Worm (Caenorhabditis elegans) whole organism, L3 larva: ENCODE measurements around the gene Y49F6B.20.
"Not testable (repeated sequence)": the region's sequence is repeated elsewhere in the genome, so short reads cannot be mapped to it uniquely, and the experiment has no call there.

Experiments
- R02D3.7 ChIP-seq: fragments of 150-350 bp; optimal IDR thresholded peaks from 2 replicates; lab custom pipeline; 2014; ENCODE audit warnings: missing biosample characterization, missing genetic modification characterization
- ZK546.5 ChIP-seq: sonication (generic microtip); optimal IDR thresholded peaks from 2 replicates; lab custom pipeline; 2017; ENCODE audit warnings: missing biosample characterization, missing genetic modification characterization
- aly-2 ChIP-seq: fragments of 150-350 bp; optimal IDR thresholded peaks from 2 replicates; lab custom pipeline; 2014; ENCODE audit warnings: missing biosample characterization, missing genetic modification characterization
- ama-1 ChIP-seq: fragments of 150-350 bp; optimal IDR thresholded peaks from 2 replicates; lab custom pipeline; 2018
- ceh-16 ChIP-seq: sonication (generic microtip); optimal IDR thresholded peaks from 2 replicates; lab custom pipeline; 2017; ENCODE audit warnings: missing biosample characterization, missing genetic modification characterization
- ceh-28 ChIP-seq: fragments of 150-350 bp; optimal IDR thresholded peaks from 2 replicates; lab custom pipeline; 2014; ENCODE audit warnings: missing biosample characterization, missing genetic modification reagents, missing genetic modification characterization
- daf-12 ChIP-seq: fragments of 150-350 bp; optimal IDR thresholded peaks from 2 replicates; lab custom pipeline; 2014; ENCODE audit warnings: missing biosample characterization, missing genetic modification reagents, missing genetic modification characterization
- egl-5 ChIP-seq: fragments of 150-350 bp; optimal IDR thresholded peaks from 2 replicates; lab custom pipeline; 2017; ENCODE audit warnings: missing biosample characterization, missing genetic modification reagents, missing genetic modification characterization, inconsistent platforms
- elt-1 ChIP-seq: fragments of 150-350 bp; optimal IDR thresholded peaks from 2 replicates; lab custom pipeline; 2014; ENCODE audit warnings: missing biosample characterization, missing genetic modification characterization
- elt-2 ChIP-seq: sonication (generic microtip); optimal IDR thresholded peaks from 2 replicates; lab custom pipeline; 2016; ENCODE audit warnings: missing genetic modification reagents, mild to moderate bottlenecking, missing genetic modification characterization, missing compliant biosample characterization
- elt-3 ChIP-seq, 3 experiments: fragments of 150-350 bp in 1 of 3; sonication (generic microtip) in 2 of 3; optimal IDR thresholded peaks; 2 replicates in 2 of 3; 4 replicates in 1 of 3; lab custom pipeline; 2014 to 2017; ENCODE audit warnings: missing biosample characterization in 3 of 3, missing genetic modification characterization in 3 of 3
- eor-1 ChIP-seq, 2 experiments: fragments of 150-350 bp; optimal IDR thresholded peaks; 2 replicates each; lab custom pipeline; 2014 to 2018; ENCODE audit warnings: missing biosample characterization in 2 of 2, missing genetic modification characterization in 2 of 2
- fkh-10 ChIP-seq: sonication (generic microtip); optimal IDR thresholded peaks from 2 replicates; lab custom pipeline; 2017; ENCODE audit warnings: missing biosample characterization, missing genetic modification reagents, missing genetic modification characterization
- fkh-2 ChIP-seq: fragments of 150-350 bp; optimal IDR thresholded peaks from 2 replicates; lab custom pipeline; 2014; ENCODE audit warnings: missing biosample characterization, missing genetic modification reagents, missing genetic modification characterization
- hmg-11 ChIP-seq: sonication (generic microtip); optimal IDR thresholded peaks from 2 replicates; lab custom pipeline; 2016; ENCODE audit warnings: missing genetic modification characterization, missing compliant biosample characterization
- jun-1 ChIP-seq: fragments of 150-350 bp; optimal IDR thresholded peaks from 2 replicates; lab custom pipeline; 2014; ENCODE audit warnings: missing biosample characterization, missing genetic modification reagents, missing genetic modification characterization
- lin-15B ChIP-seq: fragments of 150-350 bp; optimal IDR thresholded peaks from 2 replicates; lab custom pipeline; 2014; ENCODE audit warnings: missing biosample characterization, missing genetic modification characterization
- lin-39 ChIP-seq: fragments of 150-350 bp; optimal IDR thresholded peaks from 2 replicates; lab custom pipeline; 2018; ENCODE audit warnings: missing biosample characterization, missing genetic modification reagents, missing genetic modification characterization
- nfya-1 ChIP-seq: sonication (generic microtip); optimal IDR thresholded peaks from 2 replicates; lab custom pipeline; 2017; ENCODE audit warnings: missing genetic modification characterization, mild to moderate bottlenecking, missing compliant biosample characterization, antibody characterized with exemption, moderate library complexity; ENCODE audit not compliant: insufficient read depth
- nhr-11 ChIP-seq: fragments of 150-350 bp; optimal IDR thresholded peaks from 2 replicates; lab custom pipeline; 2014; ENCODE audit warnings: missing biosample characterization, missing genetic modification characterization
- nhr-23 ChIP-seq: fragments of 150-350 bp; optimal IDR thresholded peaks from 2 replicates; lab custom pipeline; 2014; ENCODE audit warnings: missing biosample characterization, missing genetic modification reagents, missing genetic modification characterization
- nhr-237 ChIP-seq: fragments of 150-350 bp; optimal IDR thresholded peaks from 2 replicates; lab custom pipeline; 2014; ENCODE audit warnings: missing biosample characterization, missing genetic modification characterization
- nhr-28 ChIP-seq: fragments of 150-350 bp; optimal IDR thresholded peaks from 2 replicates; lab custom pipeline; 2014; ENCODE audit warnings: missing biosample characterization, missing genetic modification characterization
- nhr-43 ChIP-seq: sonication (generic microtip); optimal IDR thresholded peaks from 2 replicates; lab custom pipeline; 2016; ENCODE audit warnings: mild to moderate bottlenecking, missing genetic modification characterization, missing compliant biosample characterization; ENCODE audit not compliant: poor library complexity, severe bottlenecking
- nhr-67 ChIP-seq: fragments of 150-350 bp; optimal IDR thresholded peaks from 2 replicates; lab custom pipeline; 2014; ENCODE audit warnings: missing biosample characterization, missing genetic modification characterization
- nhr-77 ChIP-seq: fragments of 150-350 bp; optimal IDR thresholded peaks from 2 replicates; lab custom pipeline; 2014; ENCODE audit warnings: missing biosample characterization, missing genetic modification characterization
- pha-4 ChIP-seq: fragments of 150-350 bp; optimal IDR thresholded peaks from 2 replicates; lab custom pipeline; 2014; ENCODE audit warnings: missing biosample characterization, missing genetic modification reagents, missing genetic modification characterization
- skn-1 ChIP-seq: fragments of 150-350 bp; optimal IDR thresholded peaks from 2 replicates; lab custom pipeline; 2014; ENCODE audit warnings: missing biosample characterization, missing genetic modification characterization
- unc-39 ChIP-seq: sonication (generic microtip); optimal IDR thresholded peaks from 4 replicates; lab custom pipeline; 2017; ENCODE audit warnings: missing biosample characterization, missing genetic modification characterization
- unc-62 ChIP-seq: fragments of 150-350 bp; sonication (generic microtip); optimal IDR thresholded peaks from 4 replicates; lab custom pipeline; 2014; ENCODE audit warnings: missing biosample characterization, missing genetic modification reagents, missing genetic modification characterization
- zag-1 ChIP-seq: fragments of 150-350 bp; optimal IDR thresholded peaks from 2 replicates; lab custom pipeline; 2014; ENCODE audit warnings: missing biosample characterization, missing genetic modification characterization
- ztf-11 ChIP-seq: fragments of 150-350 bp; optimal IDR thresholded peaks from 2 replicates; lab custom pipeline; 2014; ENCODE audit warnings: missing biosample characterization, missing genetic modification characterization
- ztf-4 ChIP-seq: fragments of 150-350 bp; optimal IDR thresholded peaks from 2 replicates; lab custom pipeline; 2014; ENCODE audit warnings: missing biosample characterization, missing genetic modification characterization

Gene Y49F6B.20

DNA sequence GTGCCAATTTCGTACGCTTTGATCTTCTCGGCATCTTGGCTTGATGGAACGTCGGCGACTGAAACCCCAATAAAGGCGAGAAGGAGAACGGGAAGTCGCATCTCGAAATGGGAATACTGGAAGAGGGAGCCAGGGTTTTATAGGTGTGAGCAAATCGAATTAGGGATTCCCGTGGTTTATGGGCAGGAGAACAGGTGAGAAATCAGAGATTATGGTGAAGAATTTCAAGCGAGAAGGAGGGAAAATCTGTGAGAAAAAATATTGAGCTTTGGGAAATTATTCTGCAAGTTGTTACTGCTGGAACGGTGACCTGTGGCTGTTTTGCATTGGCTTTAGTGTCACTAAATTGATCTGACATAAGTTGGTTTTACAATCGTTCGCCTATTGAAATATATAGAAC is 1.2 kb upstream of the Y49F6B.20 start, which contains the start of gene Y49F6B.13:
Gene Y49F6B.13, minus strand, starts transcription at position 101 of the 400 bp plus-strand sequence.
- TF ChIP-seq elt-2 (tag; lab: Kevin White, UChicago) (no peak), egl-5 (no peak), elt-3 (tag; optimal IDR thresholded peaks at IDR 0.05; lab: Kevin White, UChicago) (no peak), nhr-28 (tag; lab: Kevin White, UChicago) (no peak)

DNA sequence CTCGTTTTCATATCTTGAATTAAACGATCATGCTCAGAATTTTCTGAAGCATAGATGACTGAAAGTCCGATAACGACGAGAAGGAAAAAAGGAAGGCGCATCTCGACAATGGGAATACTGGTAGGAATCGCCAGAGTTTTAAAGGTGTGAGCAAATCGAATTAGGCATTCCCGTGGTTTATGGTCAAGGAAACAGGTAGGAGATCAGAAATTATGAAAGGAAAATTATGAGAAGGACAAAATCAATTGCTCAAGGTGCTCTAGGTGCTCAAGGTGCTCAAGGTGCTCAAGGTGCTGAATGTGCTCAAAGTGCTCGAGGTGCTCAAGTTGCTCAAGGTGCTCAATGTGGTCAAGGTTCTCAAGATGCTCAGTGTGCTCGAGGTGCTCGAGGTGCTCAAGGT is 5.9 kb downstream of the Y49F6B.20 start, which contains the start of gene C16C8.10:
Gene C16C8.10, minus strand, starts transcription at position 101 of the 400 bp plus-strand sequence.
- TF ChIP-seq nhr-77 (tag; lab: Kevin White, UChicago); lin-39 (tag; lab: Kevin White, UChicago); fkh-10 (GFP tag; lab: Kevin White, UChicago): not testable (repeated sequence)

DNA sequence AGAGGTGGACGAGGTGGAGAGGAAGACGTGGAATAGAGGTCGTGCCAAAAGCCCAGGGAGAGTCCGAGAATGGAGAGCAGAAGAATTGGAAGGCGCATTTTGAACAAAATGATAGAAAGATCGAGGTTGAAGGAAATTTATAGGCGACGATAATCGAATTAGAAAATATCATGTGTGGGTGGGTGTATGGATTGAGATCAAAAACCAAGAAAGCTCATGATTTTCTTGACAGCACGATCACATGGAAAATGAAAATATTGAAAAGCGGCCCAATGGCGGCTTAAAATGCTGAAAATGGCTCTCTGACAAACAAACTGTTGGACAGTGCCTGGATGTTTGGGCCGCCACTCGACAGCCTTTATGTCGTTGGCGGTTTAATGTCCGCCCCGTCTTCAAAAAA is 7.4 kb downstream of the Y49F6B.20 start, which contains the start of gene C16C8.9:
Gene C16C8.9, minus strand, starts transcription at position 101 of the 400 bp plus-strand sequence.
- TF ChIP-seq zag-1 (tag; lab: Kevin White, UChicago) (no peak), nhr-237 (tag; lab: Kevin White, UChicago) (no peak), nhr-28 (tag; lab: Kevin White, UChicago) (no peak), ZK546.5 (tag; lab: Kevin White, UChicago) (no peak), ztf-11 (tag; lab: Kevin White, UChicago) (no peak), nhr-11 (tag; lab: Kevin White, UChicago) (no peak), jun-1 (tag; lab: Kevin White, UChicago) (no peak), R02D3.7 (tag; lab: Kevin White, UChicago) (no peak), nhr-23 (no peak)

DNA sequence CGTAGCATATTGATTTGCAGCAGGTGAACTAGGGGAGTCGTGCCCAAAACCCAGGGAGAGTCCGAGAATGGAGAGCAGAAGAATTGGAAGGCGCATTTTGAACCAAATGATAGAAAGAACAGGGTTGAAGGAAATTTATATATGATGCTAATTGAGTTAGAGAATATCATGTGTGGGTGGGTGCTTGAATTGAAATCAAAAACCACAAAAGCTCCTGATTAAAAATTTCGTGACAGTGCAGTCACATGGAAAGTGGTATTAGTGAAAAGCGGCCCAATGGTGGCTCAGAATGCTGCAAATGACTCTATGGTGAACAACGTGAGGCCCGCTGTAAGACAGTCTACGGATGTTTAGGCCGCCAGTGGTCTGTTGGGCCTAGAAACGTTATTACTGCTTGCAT is 8.9 kb downstream of the Y49F6B.20 start, which contains the start of gene C16C8.8:
Gene C16C8.8, minus strand, starts transcription at position 101 of the 400 bp plus-strand sequence.
- TF ChIP-seq unc-39 (tag; lab: Kevin White, UChicago) (no peak), elt-1 (tag; lab: Kevin White, UChicago) (no peak), egl-5 (no peak), unc-62 (GFP tag; lab: Kevin White, UChicago) (no peak), aly-2 (tag; lab: Kevin White, UChicago) (no peak), elt-3 (tag; optimal IDR thresholded peaks at IDR 0.05; lab: Kevin White, UChicago) (no peak), ceh-16 (tag; lab: Kevin White, UChicago) (no peak), fkh-10 (GFP tag; lab: Kevin White, UChicago) (no peak), skn-1 (no peak), ztf-4 (no peak), jun-1 (tag; lab: Kevin White, UChicago) (no peak), nhr-67 (tag; lab: Kevin White, UChicago) (no peak), elt-2 (tag; lab: Kevin White, UChicago) (no peak), ama-1 (lab: Kevin White, UChicago) (no peak), nhr-11 (tag; lab: Kevin White, UChicago) (no peak), hmg-11 (tag; lab: Kevin White, UChicago) (no peak), daf-12 (tag; lab: Kevin White, UChicago) (no peak)

DNA sequence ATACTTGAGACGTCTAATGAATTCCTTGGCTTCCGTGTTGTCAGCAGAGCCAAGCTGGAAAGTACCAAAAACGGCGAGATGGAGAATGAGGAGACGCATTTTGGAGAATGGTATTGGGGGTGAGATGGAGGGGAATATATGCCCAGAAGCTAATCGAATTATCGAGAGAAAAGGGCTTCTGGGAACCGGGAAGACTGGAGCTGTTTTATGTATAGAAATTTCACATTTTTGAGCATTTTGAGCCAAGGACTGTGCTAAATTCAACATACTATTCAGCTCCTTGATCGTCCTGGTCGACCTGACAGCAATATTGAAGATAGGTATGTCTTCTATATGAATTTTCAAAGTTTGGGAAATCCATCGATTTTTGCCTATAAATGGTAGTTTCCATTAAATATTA is 10.4 kb downstream of the Y49F6B.20 start, which contains the start of gene C16C8.7:
Gene C16C8.7, minus strand, starts transcription at position 101 of the 400 bp plus-strand sequence.
- TF ChIP-seq fkh-2 (tag; lab: Kevin White, UChicago): no peak
- no peak for TF ChIP-seq ztf-11 (tag; lab: Kevin White, UChicago)
- TF ChIP-seq elt-1 (tag; lab: Kevin White, UChicago): no peak
- TF ChIP-seq fkh-10 (GFP tag; lab: Kevin White, UChicago): no peak
- TF ChIP-seq ceh-28 (tag; lab: Kevin White, UChicago): no peak
- TF ChIP-seq elt-3 (tag; optimal IDR thresholded peaks at IDR 0.05; lab: Kevin White, UChicago): no peak
- no peak for TF ChIP-seq pha-4
- TF ChIP-seq eor-1 (tag; optimal IDR thresholded peaks at IDR 0.05; lab: Kevin White, UChicago): no peak
- TF ChIP-seq lin-15B (tag; lab: Kevin White, UChicago): no peak
- no peak for TF ChIP-seq ztf-4

DNA sequence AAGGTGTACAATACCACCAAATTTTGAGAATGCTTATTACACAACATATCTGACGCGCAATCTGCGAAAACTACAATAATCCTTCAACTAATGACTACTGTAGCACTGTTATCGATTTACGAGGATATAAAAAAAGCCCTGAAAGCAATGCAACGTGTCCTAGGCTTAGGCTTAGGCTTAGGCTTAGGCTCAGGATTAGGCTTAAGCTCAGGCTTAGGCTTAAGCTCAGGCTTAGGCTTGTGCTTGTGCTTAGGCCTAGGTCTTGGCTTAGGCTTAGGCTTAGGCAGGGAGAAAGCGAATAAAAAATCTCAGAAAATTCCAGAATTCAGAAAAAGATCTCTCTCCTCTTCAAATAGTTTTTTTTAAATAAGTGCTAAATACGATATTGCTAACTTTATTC is 11.2 kb downstream of the Y49F6B.20 start:
- TF ChIP-seq unc-39 (tag; lab: Kevin White, UChicago) (no peak), ama-1 (lab: Kevin White, UChicago) (no peak), ceh-28 (tag; lab: Kevin White, UChicago) (no peak), nhr-43 (tag; lab: Kevin White, UChicago) (no peak), nfya-1 (tag; lab: Kevin White, UChicago) (no peak), nhr-11 (tag; lab: Kevin White, UChicago) (no peak)
- TF ChIP-seq, all 47 proteins: peak for 0
